Worm (Caenorhabditis elegans) whole organism, L1 larva: ENCODE measurements around the gene F38E9.4.

Experiments used
- C04F5.9 ChIP-seq: sonication (generic microtip); optimal IDR thresholded peaks from 2 replicates; lab custom pipeline; 2016; ENCODE audit warnings: missing genetic modification characterization, missing compliant biosample characterization
- C16A3.4 ChIP-seq: fragments of 150-350 bp; optimal IDR thresholded peaks from 2 replicates; lab custom pipeline; 2014; ENCODE audit warnings: missing biosample characterization, missing genetic modification characterization
- C34B4.2 ChIP-seq: sonication (generic microtip); optimal IDR thresholded peaks from 2 replicates; lab custom pipeline; 2017; ENCODE audit warnings: mild to moderate bottlenecking, missing genetic modification characterization, missing compliant biosample characterization
- F16B12.6 ChIP-seq: fragments of 150-350 bp; optimal IDR thresholded peaks from 2 replicates; lab custom pipeline; 2014; ENCODE audit warnings: missing biosample characterization, missing genetic modification characterization
- aly-2 ChIP-seq: fragments of 150-350 bp; optimal IDR thresholded peaks from 2 replicates; lab custom pipeline; 2014; ENCODE audit warnings: missing biosample characterization, missing genetic modification characterization
- ceh-88 ChIP-seq: fragments of 200-800 bp; sonication (Bioruptor generic); IDR thresholded peaks from 2 replicates; pipeline ENCODE4 v1.3.6; 2022; ENCODE audit warnings: missing genetic modification characterization, missing compliant biosample characterization
- efl-1 ChIP-seq, 4 experiments: fragments of 150-350 bp; optimal IDR thresholded peaks in 3 of 4; peaks in 1 of 4; 1 replicate in 1 of 4; 2 replicates in 3 of 4; lab custom pipeline; 2014; ENCODE audit warnings: missing biosample characterization in 2 of 4, missing genetic modification characterization in 2 of 4, missing genetic modification reagents in 2 of 4
- elt-2 ChIP-seq: sonication (generic microtip); optimal IDR thresholded peaks from 2 replicates; lab custom pipeline; 2016; ENCODE audit warnings: missing genetic modification characterization, mild to moderate bottlenecking, inconsistent platforms, missing compliant biosample characterization, missing genetic modification reagents
- ets-5 ChIP-seq: fragments of 200-800 bp; sonication (Bioruptor generic); IDR thresholded peaks from 2 replicates; pipeline ENCODE4 v1.3.6; 2022; ENCODE audit warnings: missing genetic modification characterization, missing compliant biosample characterization
- fkh-10 ChIP-seq: sonication (generic microtip); optimal IDR thresholded peaks from 2 replicates; lab custom pipeline; 2017; ENCODE audit warnings: missing biosample characterization, missing genetic modification reagents, missing genetic modification characterization
- fos-1 ChIP-seq: fragments of 150-350 bp; optimal IDR thresholded peaks from 2 replicates; lab custom pipeline; 2014; ENCODE audit warnings: missing biosample characterization, missing genetic modification characterization
- hlh-17 ChIP-seq: fragments of 200-800 bp; sonication (Bioruptor generic); optimal IDR thresholded peaks from 2 replicates; lab custom pipeline; 2018; ENCODE audit warnings: missing genetic modification characterization, mild to moderate bottlenecking, missing compliant biosample characterization, moderate library complexity, borderline replicate concordance
- hlh-4 ChIP-seq: sonication (generic microtip); optimal IDR thresholded peaks from 2 replicates; lab custom pipeline; 2016; ENCODE audit warnings: mild to moderate bottlenecking, missing genetic modification characterization, missing compliant biosample characterization
- hpl-2 ChIP-seq: fragments of 150-350 bp; optimal IDR thresholded peaks from 2 replicates; lab custom pipeline; 2014; ENCODE audit warnings: missing biosample characterization, missing genetic modification reagents, missing genetic modification characterization
- irx-1 ChIP-seq: sonication (generic microtip); optimal IDR thresholded peaks from 2 replicates; lab custom pipeline; 2016; ENCODE audit warnings: missing genetic modification characterization, missing compliant biosample characterization
- jun-1 ChIP-seq: fragments of 150-350 bp; optimal IDR thresholded peaks from 2 replicates; lab custom pipeline; 2014; ENCODE audit warnings: missing biosample characterization, missing genetic modification reagents, missing genetic modification characterization
- lin-13 ChIP-seq: fragments of 150-350 bp; optimal IDR thresholded peaks from 2 replicates; lab custom pipeline; 2014; ENCODE audit warnings: missing biosample characterization, missing genetic modification reagents, missing genetic modification characterization
- lin-14 ChIP-seq: fragments of 200-800 bp; sonication (Bioruptor generic); optimal IDR thresholded peaks from 2 replicates; lab custom pipeline; 2018; ENCODE audit warnings: mild to moderate bottlenecking, missing genetic modification characterization, moderate library complexity, missing compliant biosample characterization
- lin-15B ChIP-seq: fragments of 150-350 bp; sonication (generic microtip); optimal IDR thresholded peaks from 3 replicates; lab custom pipeline; 2014; ENCODE audit warnings: missing biosample characterization, missing genetic modification characterization
- lin-35 ChIP-seq, 2 experiments: fragments of 150-350 bp; optimal IDR thresholded peaks; 2 replicates each; lab custom pipeline; 2014; ENCODE audit warnings: missing biosample characterization in 2 of 2, missing genetic modification characterization in 2 of 2, missing genetic modification reagents in 2 of 2
- lin-39 ChIP-seq: fragments of 150-350 bp; optimal IDR thresholded peaks from 2 replicates; lab custom pipeline; 2014; ENCODE audit warnings: missing biosample characterization, missing genetic modification reagents, missing genetic modification characterization
- lir-3 ChIP-seq: sonication (generic microtip); optimal IDR thresholded peaks from 2 replicates; lab custom pipeline; 2016; ENCODE audit warnings: mild to moderate bottlenecking, missing genetic modification characterization, moderate library complexity, missing compliant biosample characterization; ENCODE audit not compliant: poor library complexity
- mab-9 ChIP-seq: fragments of 200-800 bp; sonication (Bioruptor generic); IDR thresholded peaks from 2 replicates; pipeline ENCODE4 v1.3.6; 2022; ENCODE audit warnings: missing genetic modification reagents, missing genetic modification characterization, missing compliant biosample characterization
- mdl-1 ChIP-seq, 2 experiments: fragments of 150-350 bp; optimal IDR thresholded peaks; 2 replicates each; lab custom pipeline; 2014 to 2017; ENCODE audit warnings: missing biosample characterization in 2 of 2, missing genetic modification characterization in 2 of 2, inconsistent platforms in 1 of 2
- mep-1 ChIP-seq: fragments of 150-350 bp; optimal IDR thresholded peaks from 2 replicates; lab custom pipeline; 2014; ENCODE audit warnings: missing biosample characterization, missing genetic modification characterization
- nhr-11 ChIP-seq: fragments of 150-350 bp; optimal IDR thresholded peaks from 2 replicates; lab custom pipeline; 2014; ENCODE audit warnings: missing biosample characterization, missing genetic modification characterization
- nhr-12 ChIP-seq: sonication (generic microtip); optimal IDR thresholded peaks from 2 replicates; lab custom pipeline; 2017; ENCODE audit warnings: missing biosample characterization, missing genetic modification characterization
- nhr-20 ChIP-seq: sonication (generic microtip); optimal IDR thresholded peaks from 2 replicates; lab custom pipeline; 2016; ENCODE audit warnings: mild to moderate bottlenecking, missing genetic modification characterization, missing compliant biosample characterization
- nhr-28 ChIP-seq: fragments of 150-350 bp; optimal IDR thresholded peaks from 2 replicates; lab custom pipeline; 2014; ENCODE audit warnings: missing biosample characterization, missing genetic modification characterization
- nhr-71 ChIP-seq: sonication (generic microtip); optimal IDR thresholded peaks from 2 replicates; lab custom pipeline; 2016; ENCODE audit warnings: mild to moderate bottlenecking, missing genetic modification characterization, moderate library complexity, missing compliant biosample characterization
- nhr-76 ChIP-seq: sonication (generic microtip); optimal IDR thresholded peaks from 2 replicates; lab custom pipeline; 2017; ENCODE audit warnings: missing biosample characterization, missing genetic modification characterization
- nhr-77 ChIP-seq: fragments of 150-350 bp; optimal IDR thresholded peaks from 2 replicates; lab custom pipeline; 2014; ENCODE audit warnings: missing biosample characterization, missing genetic modification characterization
- nhr-85 ChIP-seq: sonication (generic microtip); peaks from one replicate; lab custom pipeline; 2016; ENCODE audit warnings: missing genetic modification characterization, inconsistent platforms, missing compliant biosample characterization
- pax-3 ChIP-seq: fragments of 200-800 bp; sonication (Bioruptor generic); optimal IDR thresholded peaks from 2 replicates; lab custom pipeline; 2018; ENCODE audit warnings: mild to moderate bottlenecking, missing genetic modification characterization, moderate library complexity, missing compliant biosample characterization
- rnt-1 ChIP-seq: sonication (generic microtip); optimal IDR thresholded peaks from 2 replicates; lab custom pipeline; 2016; ENCODE audit warnings: mild to moderate bottlenecking, missing genetic modification characterization, moderate library complexity, missing compliant biosample characterization
- skn-1 ChIP-seq: fragments of 150-350 bp; optimal IDR thresholded peaks from 2 replicates; lab custom pipeline; 2014; ENCODE audit warnings: missing biosample characterization, missing genetic modification characterization
- snpc-4 ChIP-seq: fragments of 150-350 bp; optimal IDR thresholded peaks from 2 replicates; lab custom pipeline; 2014; ENCODE audit warnings: missing biosample characterization, missing genetic modification characterization
- sox-4 ChIP-seq: sonication (generic microtip); optimal IDR thresholded peaks from 2 replicates; lab custom pipeline; 2016; ENCODE audit warnings: missing genetic modification characterization, missing compliant biosample characterization
- swsn-7 ChIP-seq: sonication (generic microtip); optimal IDR thresholded peaks from 2 replicates; lab custom pipeline; 2016; ENCODE audit warnings: missing genetic modification characterization, missing compliant biosample characterization
- tbx-2 ChIP-seq: sonication (generic microtip); optimal IDR thresholded peaks from 2 replicates; lab custom pipeline; 2016; ENCODE audit warnings: missing genetic modification characterization, missing compliant biosample characterization
- tlp-1 ChIP-seq: fragments of 150-350 bp; optimal IDR thresholded peaks from 2 replicates; lab custom pipeline; 2014; ENCODE audit warnings: missing biosample characterization, missing genetic modification characterization
- unc-130 ChIP-seq: fragments of 150-350 bp; optimal IDR thresholded peaks from 2 replicates; lab custom pipeline; 2017; ENCODE audit warnings: missing biosample characterization, missing genetic modification characterization, inconsistent platforms
- unc-98 ChIP-seq: fragments of 200-800 bp; sonication (Bioruptor generic); IDR thresholded peaks from 2 replicates; pipeline ENCODE4 v1.3.6; 2022; ENCODE audit warnings: missing genetic modification characterization, missing compliant biosample characterization
- zip-4 ChIP-seq: fragments of 200-800 bp; sonication (Bioruptor generic); optimal IDR thresholded peaks from 2 replicates; lab custom pipeline; 2018; ENCODE audit warnings: mild to moderate bottlenecking, missing genetic modification characterization, moderate library complexity, missing compliant biosample characterization
- ztf-11 ChIP-seq, 2 experiments: sonication (generic microtip); optimal IDR thresholded peaks; 2 replicates each; lab custom pipeline; 2016 to 2017; ENCODE audit warnings: missing genetic modification characterization in 2 of 2, missing biosample characterization in 1 of 2, missing compliant biosample characterization in 1 of 2
- ztf-4 ChIP-seq: fragments of 150-350 bp; optimal IDR thresholded peaks from 2 replicates; lab custom pipeline; 2014; ENCODE audit warnings: missing biosample characterization, missing genetic modification characterization

The F38E9.4 gene

ce11 chrX:16456659-16457058 lies 4.9 kb downstream of the F38E9.4 start, which contains the start of gene nas-39:
nas-39 (plus strand) TSS chrX:16456927.
- TF ChIP-seq F16B12.6 (tag; lab: Kevin White, UChicago): no peak
- no peak for TF ChIP-seq zip-4
- no peak for TF ChIP-seq nhr-76 (tag; lab: Kevin White, UChicago)
- no peak for TF ChIP-seq nhr-20 (tag; lab: Kevin White, UChicago)
- no peak for TF ChIP-seq ets-5
- peak; percentile 69 for TF ChIP-seq elt-2 (tag; lab: Kevin White, UChicago)
- no peak for TF ChIP-seq ztf-11 (tag; optimal IDR thresholded peaks at IDR 0.05; lab: Kevin White, UChicago)

ce11 chrX:16457113-16457512 lies 5.4 kb downstream of the F38E9.4 start:
- no peak for TF ChIP-seq mab-9 (GFP tag; lab: Robert Waterston, UW)
- no peak for TF ChIP-seq pax-3 (tag; lab: Kevin White, UChicago)
- TF ChIP-seq nhr-12: no peak
- no peak for TF ChIP-seq nhr-77 (tag; lab: Kevin White, UChicago)
- peak; percentile 38 for TF ChIP-seq rnt-1 (tag; lab: Kevin White, UChicago)
- no peak for TF ChIP-seq ceh-88 (GFP tag; lab: Robert Waterston, UW)
- TF ChIP-seq jun-1: no peak
- TF ChIP-seq mep-1 (tag; lab: Kevin White, UChicago): no peak
- no peak for TF ChIP-seq C34B4.2
- no peak for TF ChIP-seq lin-14
- TF ChIP-seq nhr-71: peak; percentile 3
- no peak for TF ChIP-seq ztf-11 (tag; optimal IDR thresholded peaks at IDR 0.05; lab: Kevin White, UChicago)
- no peak for TF ChIP-seq C04F5.9 (tag; lab: Kevin White, UChicago)
- TF ChIP-seq mdl-1 (tag; optimal IDR thresholded peaks at IDR 0.05; lab: Kevin White, UChicago): no peak
- TF ChIP-seq unc-98 (GFP tag; lab: Robert Waterston, UW): no peak
- no peak for TF ChIP-seq fkh-10 (GFP tag; lab: Kevin White, UChicago)

DNA sequence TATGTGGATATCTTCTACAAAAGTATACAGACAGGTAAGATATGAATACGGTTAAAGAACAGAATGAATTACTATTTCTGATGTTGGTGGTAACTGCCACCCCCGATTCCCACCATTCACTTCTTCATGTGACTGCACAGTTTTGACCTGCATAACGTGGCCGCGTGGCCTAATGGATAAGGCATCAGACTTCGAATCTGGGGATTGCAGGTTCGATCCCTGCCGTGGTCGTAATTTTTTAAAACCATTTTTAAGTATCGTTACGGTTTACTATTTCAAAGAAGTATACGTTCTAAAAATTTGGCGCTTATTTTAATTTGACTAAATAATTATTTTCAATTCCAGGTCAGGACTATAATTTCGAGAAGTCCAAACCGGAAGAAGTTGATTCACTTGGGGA lies 9.6 kb downstream of the F38E9.4 start:
- TF ChIP-seq nhr-77 (tag; lab: Kevin White, UChicago): no peak

- TF ChIP-seq mdl-1 (tag; optimal IDR thresholded peaks at IDR 0.05; lab: Kevin White, UChicago) (no peak), lin-35 (GFP tag; optimal IDR thresholded peaks at IDR 0.05; lab: Kevin White, UChicago) (no peak), irx-1 (tag; lab: Kevin White, UChicago) (no peak), zip-4 (no peak), aly-2 (no peak), lin-13 (GFP tag; lab: Kevin White, UChicago) (no peak), skn-1 (tag; lab: Kevin White, UChicago) (no peak), unc-130 (no peak), ztf-11 (tag; optimal IDR thresholded peaks at IDR 0.05; lab: Kevin White, UChicago) (no peak), fos-1 (no peak), lin-39 (tag; lab: Kevin White, UChicago) (no peak), tlp-1 (tag; lab: Kevin White, UChicago) (no peak), nhr-28 (tag; lab: Kevin White, UChicago) (no peak), hpl-2 (GFP tag; lab: Kevin White, UChicago) (no peak)
These were observed 14.4 kb downstream of the F38E9.4 start for ce11 chrX:16466157-16466556.

DNA sequence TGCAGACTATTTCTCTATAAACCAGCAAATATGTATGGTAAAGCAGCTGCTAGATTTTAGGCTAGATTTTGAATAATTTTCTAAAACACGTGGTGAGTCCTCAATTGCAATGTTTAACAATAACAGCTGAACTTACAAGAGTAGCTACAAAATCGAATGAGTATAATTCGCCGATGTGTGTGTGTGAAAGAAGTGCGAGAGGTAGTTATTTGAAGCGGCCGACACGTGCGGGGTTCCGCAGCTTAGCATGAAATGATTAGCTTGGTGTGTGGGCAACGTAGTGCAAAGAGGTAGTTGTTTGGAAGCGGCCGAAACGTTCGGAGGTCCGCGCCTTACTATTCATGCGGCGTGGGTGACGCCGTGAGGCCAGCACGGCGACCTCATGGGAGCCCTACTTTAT lies 17.1 kb downstream of the F38E9.4 start:
- TF ChIP-seq hlh-17 (GFP tag; lab: Kevin White, UChicago): no peak
- TF ChIP-seq mep-1 (tag; lab: Kevin White, UChicago): no peak
- no peak for TF ChIP-seq ztf-4
- TF ChIP-seq lin-39 (tag; lab: Kevin White, UChicago): no peak
- TF ChIP-seq snpc-4: no peak
- TF ChIP-seq efl-1 (optimal IDR thresholded peaks at IDR 0.05; lab: Kevin White, UChicago): no peak
- TF ChIP-seq efl-1 (GFP tag; optimal IDR thresholded peaks at IDR 0.05 in 1 of 2; lab: Kevin White, UChicago): no peak
- TF ChIP-seq hlh-4 (tag; lab: Kevin White, UChicago): no peak
- no peak for TF ChIP-seq nhr-77 (tag; lab: Kevin White, UChicago)
- no peak for TF ChIP-seq swsn-7 (tag; lab: Kevin White, UChicago)
- no peak for TF ChIP-seq tbx-2 (tag; lab: Kevin White, UChicago)
- no peak for TF ChIP-seq C16A3.4 (tag; lab: Kevin White, UChicago)
- TF ChIP-seq ztf-11 (tag; optimal IDR thresholded peaks at IDR 0.05; lab: Kevin White, UChicago): no peak
- no peak for TF ChIP-seq nhr-85 (tag; lab: Kevin White, UChicago)
- no peak for TF ChIP-seq fkh-10 (GFP tag; lab: Kevin White, UChicago)
- no peak for TF ChIP-seq skn-1 (tag; lab: Kevin White, UChicago)
- no peak for TF ChIP-seq nhr-11 (tag; lab: Kevin White, UChicago)
- TF ChIP-seq lin-15B (tag; lab: Kevin White, UChicago): no peak
- no peak for TF ChIP-seq lir-3 (tag; lab: Kevin White, UChicago)
- no peak for TF ChIP-seq F16B12.6 (tag; lab: Kevin White, UChicago)
- TF ChIP-seq sox-4: no peak
